Fruit fly (Drosophila melanogaster) whole organism, embryonic: ENCODE results near the gene CG9970.

Experiments
- Ada2b ChIP-seq: fragments of 200-800 bp; sonication (Bioruptor generic); IDR thresholded peaks from 2 replicates; pipeline ENCODE4 v1.3.6; 2022; ENCODE audit warnings: missing biosample characterization, missing genetic modification characterization
- Aef1 ChIP-seq: fragments of 200-800 bp; sonication (Bioruptor generic); IDR thresholded peaks from 3 replicates; pipeline ENCODE4 v1.3.6; 2022; ENCODE audit warnings: missing biosample characterization, missing genetic modification characterization
- B-H2 ChIP-seq: fragments of 200-800 bp; sonication (Bioruptor generic); optimal IDR thresholded peaks from 2 replicates; lab custom pipeline; 2018; ENCODE audit warnings: missing biosample characterization, mild to moderate bottlenecking, missing genetic modification characterization
- Bdp1 ChIP-seq: fragments of 200-800 bp; sonication (Bioruptor generic); optimal IDR thresholded peaks from 3 replicates; lab custom pipeline; 2016; ENCODE audit warnings: missing biosample characterization, missing genetic modification characterization
- Bgb ChIP-seq: fragments of 200-800 bp; sonication (Bioruptor generic); IDR thresholded peaks from 2 replicates; pipeline ENCODE4 v1.3.6; 2022; ENCODE audit warnings: missing biosample characterization, missing genetic modification characterization; ENCODE audit not compliant: partially characterized antibody
- CG11696 ChIP-seq: fragments of 200-800 bp; sonication (Bioruptor generic); IDR thresholded peaks from 2 replicates; pipeline ENCODE4 v1.3.6; 2022; ENCODE audit warnings: missing biosample characterization, missing genetic modification characterization
- CG12391 ChIP-seq: fragments of 200-800 bp; sonication (Bioruptor generic); optimal IDR thresholded peaks from 3 replicates; lab custom pipeline; 2018; ENCODE audit warnings: missing biosample characterization, mild to moderate bottlenecking, missing genetic modification characterization, moderate library complexity
- CG14667 ChIP-seq: fragments of 200-800 bp; sonication (Bioruptor generic); IDR thresholded peaks from 2 replicates; pipeline ENCODE4 v1.3.6; 2022; ENCODE audit warnings: missing biosample characterization, missing genetic modification characterization
- CG15269 ChIP-seq: fragments of 200-800 bp; sonication (Bioruptor generic); optimal IDR thresholded peaks from 2 replicates; lab custom pipeline; 2018; ENCODE audit warnings: missing biosample characterization, mild to moderate bottlenecking, missing genetic modification characterization, moderate library complexity
- CG1529 ChIP-seq: fragments of 200-800 bp; sonication (Bioruptor generic); optimal IDR thresholded peaks from 3 replicates; lab custom pipeline; 2018; ENCODE audit warnings: missing biosample characterization, missing genetic modification characterization
- CG17802 ChIP-seq: fragments of 200-800 bp; sonication (Bioruptor generic); optimal IDR thresholded peaks from 2 replicates; lab custom pipeline; 2018; ENCODE audit warnings: missing biosample characterization, mild to moderate bottlenecking, missing genetic modification characterization, moderate library complexity
- CG17829 ChIP-seq: fragments of 200-800 bp; optimal IDR thresholded peaks from 2 replicates; lab custom pipeline; 2019; ENCODE audit warnings: missing biosample characterization, mild to moderate bottlenecking, missing genetic modification characterization, moderate library complexity
- CG17912 ChIP-seq: fragments of 200-800 bp; sonication (Bioruptor generic); optimal IDR thresholded peaks from 2 replicates; lab custom pipeline; 2018; ENCODE audit warnings: missing biosample characterization, mild to moderate bottlenecking, missing genetic modification characterization
- CG1792 ChIP-seq: fragments of 200-800 bp; sonication (Bioruptor generic); optimal IDR thresholded peaks from 2 replicates; lab custom pipeline; 2016; ENCODE audit warnings: missing biosample characterization, missing genetic modification characterization
- CG18476 ChIP-seq: fragments of 200-800 bp; sonication (Bioruptor generic); optimal IDR thresholded peaks from 2 replicates; lab custom pipeline; 2016; ENCODE audit warnings: missing biosample characterization, mild to moderate bottlenecking, missing genetic modification characterization
- CG2199 ChIP-seq: fragments of 200-800 bp; sonication (Bioruptor generic); IDR thresholded peaks from 3 replicates; pipeline ENCODE4 v1.3.6; 2022; ENCODE audit warnings: missing biosample characterization, missing genetic modification characterization
- CG31365 ChIP-seq: fragments of 200-800 bp; sonication (Bioruptor generic); optimal IDR thresholded peaks from 2 replicates; lab custom pipeline; 2018; ENCODE audit warnings: missing biosample characterization, mild to moderate bottlenecking, missing genetic modification characterization
- CG32772 ChIP-seq: fragments of 200-800 bp; sonication (Bioruptor generic); IDR thresholded peaks from 2 replicates; pipeline ENCODE4 v1.3.6; 2022; ENCODE audit warnings: missing biosample characterization, missing genetic modification characterization
- CG34376 ChIP-seq: fragments of 200-800 bp; sonication (Bioruptor generic); optimal IDR thresholded peaks from 2 replicates; lab custom pipeline; 2018; ENCODE audit warnings: missing biosample characterization, mild to moderate bottlenecking, missing genetic modification characterization
- CG42726 ChIP-seq: fragments of 200-800 bp; sonication (Bioruptor generic); IDR thresholded peaks from 2 replicates; pipeline ENCODE4 v1.3.6; 2022; ENCODE audit warnings: missing biosample characterization, missing genetic modification characterization; ENCODE audit not compliant: partially characterized antibody
- CG4328 ChIP-seq: fragments of 200-800 bp; sonication (Bioruptor generic); optimal IDR thresholded peaks from 3 replicates; lab custom pipeline; 2017; ENCODE audit warnings: missing biosample characterization, missing genetic modification reagents, missing genetic modification characterization
- CG6854 ChIP-seq: fragments of 200-800 bp; sonication (Bioruptor generic); optimal IDR thresholded peaks from 3 replicates; lab custom pipeline; 2017; ENCODE audit warnings: missing biosample characterization, mild to moderate bottlenecking, missing genetic modification characterization
- CG8359 ChIP-seq: fragments of 200-800 bp; sonication (Bioruptor generic); optimal IDR thresholded peaks from 2 replicates; lab custom pipeline; 2017; ENCODE audit warnings: missing biosample characterization, mild to moderate bottlenecking, missing genetic modification characterization, borderline replicate concordance
- CG8478 ChIP-seq: fragments of >200 bp; optimal IDR thresholded peaks from 2 replicates; lab custom pipeline; 2018
- CTCF ChIP-seq: fragments of 200-800 bp; sonication (Bioruptor generic); optimal IDR thresholded peaks from 2 replicates; lab custom pipeline; 2017; ENCODE audit warnings: missing biosample characterization, mild to moderate bottlenecking, missing genetic modification characterization, moderate library complexity
- D19B ChIP-seq: fragments of 200-800 bp; sonication (Bioruptor generic); optimal IDR thresholded peaks from 2 replicates; lab custom pipeline; 2017; ENCODE audit warnings: missing biosample characterization, mild to moderate bottlenecking, missing genetic modification characterization
- Dek ChIP-seq: fragments of 200-800 bp; sonication (Bioruptor generic); optimal IDR thresholded peaks from 3 replicates; lab custom pipeline; 2019; ENCODE audit warnings: missing biosample characterization, mild to moderate bottlenecking, missing genetic modification characterization, moderate library complexity
- Dp ChIP-seq: fragments of 200-800 bp; sonication (Bioruptor generic); optimal IDR thresholded peaks from 2 replicates; lab custom pipeline; 2018; ENCODE audit warnings: missing biosample characterization, mild to moderate bottlenecking, missing genetic modification characterization, moderate library complexity
- Ets65A ChIP-seq: fragments of 200-800 bp; sonication (Bioruptor generic); peaks from one replicate; lab custom pipeline; 2016; ENCODE audit warnings: missing biosample characterization, missing genetic modification characterization
- Lhr ChIP-seq: fragments of 200-800 bp; sonication (Bioruptor generic); optimal IDR thresholded peaks from 3 replicates; lab custom pipeline; 2017; ENCODE audit warnings: mild to moderate bottlenecking, missing biosample characterization, missing genetic modification reagents, missing genetic modification characterization
- Meics ChIP-seq: fragments of 200-800 bp; sonication (Bioruptor generic); optimal IDR thresholded peaks from 2 replicates; lab custom pipeline; 2017; ENCODE audit warnings: missing biosample characterization, mild to moderate bottlenecking, missing genetic modification characterization
- NC2α ChIP-seq: fragments of 200-800 bp; sonication (Bioruptor generic); optimal IDR thresholded peaks from 2 replicates; lab custom pipeline; 2016; ENCODE audit warnings: missing biosample characterization, missing genetic modification characterization
- NfI ChIP-seq: fragments of 200-800 bp; sonication (Bioruptor generic); optimal IDR thresholded peaks from 3 replicates; lab custom pipeline; 2018; ENCODE audit warnings: missing biosample characterization, mild to moderate bottlenecking, missing genetic modification characterization, moderate library complexity
- Optix ChIP-seq: fragments of 200-800 bp; sonication (Bioruptor generic); IDR thresholded peaks from 3 replicates; pipeline ENCODE4 v1.3.6; 2022; ENCODE audit warnings: missing biosample characterization, missing genetic modification characterization
- Ravus ChIP-seq: fragments of 200-800 bp; sonication (Bioruptor generic); IDR thresholded peaks from 2 replicates; pipeline ENCODE4 v1.3.6; 2022; ENCODE audit warnings: missing biosample characterization, missing genetic modification characterization
- Ssrp ChIP-seq: fragments of 200-800 bp; sonication (Bioruptor generic); optimal IDR thresholded peaks from 2 replicates; lab custom pipeline; 2018; ENCODE audit warnings: missing biosample characterization, mild to moderate bottlenecking, missing genetic modification characterization, moderate library complexity
- amos ChIP-seq: fragments of 200-800 bp; sonication (Bioruptor generic); IDR thresholded peaks from 2 replicates; pipeline ENCODE4 v1.3.6; 2022; ENCODE audit warnings: missing biosample characterization, missing genetic modification characterization; ENCODE audit not compliant: partially characterized antibody
- ap ChIP-seq: fragments of 200-800 bp; sonication (Bioruptor generic); IDR thresholded peaks from 2 replicates; pipeline ENCODE4 v1.3.6; 2022; ENCODE audit warnings: missing biosample characterization, missing genetic modification characterization
- bowl ChIP-seq: fragments of 200-800 bp; sonication (Bioruptor generic); IDR thresholded peaks from 2 replicates; pipeline ENCODE4 v1.3.6; 2022; ENCODE audit warnings: missing biosample characterization, missing genetic modification characterization
- chinmo ChIP-seq: fragments of 200-800 bp; sonication (Bioruptor generic); IDR thresholded peaks from 4 replicates; pipeline ENCODE4 v1.3.6; 2022; ENCODE audit warnings: missing biosample characterization, missing genetic modification characterization; ENCODE audit not compliant: partially characterized antibody
- gem ChIP-seq: fragments of 200-800 bp; sonication (Bioruptor generic); optimal IDR thresholded peaks from 2 replicates; lab custom pipeline; 2019; ENCODE audit warnings: missing biosample characterization, mild to moderate bottlenecking, missing genetic modification characterization, moderate library complexity
- ham ChIP-seq: fragments of 200-800 bp; sonication (Bioruptor generic); IDR thresholded peaks from 2 replicates; pipeline ENCODE4 v1.3.6; 2022; ENCODE audit warnings: missing biosample characterization, missing genetic modification characterization
- jigr1 ChIP-seq: fragments of 200-800 bp; sonication (Bioruptor generic); IDR thresholded peaks from 3 replicates; pipeline ENCODE4 v1.3.6; 2022; ENCODE audit warnings: missing biosample characterization, missing genetic modification characterization
- knrl ChIP-seq: fragments of 200-800 bp; sonication (Bioruptor generic); IDR thresholded peaks from 3 replicates; pipeline ENCODE4 v1.3.6; 2022; ENCODE audit warnings: missing biosample characterization, missing genetic modification characterization; ENCODE audit not compliant: partially characterized antibody
- lola ChIP-seq, 3 experiments: fragments of >200 bp in 2 of 3; fragments of 200-800 bp in 1 of 3; sonication (Bioruptor generic) in 1 of 3; optimal IDR thresholded peaks; 2 replicates each; lab custom pipeline; 2017 to 2019; ENCODE audit warnings: missing biosample characterization in 3 of 3, missing genetic modification characterization in 3 of 3, mild to moderate bottlenecking in 1 of 3, moderate library complexity in 1 of 3
- pho ChIP-seq: fragments of 200-800 bp; sonication (Bioruptor generic); optimal IDR thresholded peaks from 2 replicates; lab custom pipeline; 2016; ENCODE audit warnings: missing biosample characterization, missing genetic modification characterization
- pita ChIP-seq: fragments of 200-800 bp; sonication (Bioruptor generic); optimal IDR thresholded peaks from 2 replicates; lab custom pipeline; 2017; ENCODE audit warnings: missing biosample characterization, mild to moderate bottlenecking, missing genetic modification characterization
- ranshi ChIP-seq: fragments of 200-800 bp; sonication (Bioruptor generic); IDR thresholded peaks from 2 replicates; pipeline ENCODE4 v1.3.6; 2022; ENCODE audit warnings: missing biosample characterization, missing genetic modification characterization
- repo ChIP-seq: fragments of 200-800 bp; sonication (Bioruptor generic); optimal IDR thresholded peaks from 2 replicates; lab custom pipeline; 2016; ENCODE audit warnings: missing biosample characterization, missing genetic modification characterization
- stwl ChIP-seq: fragments of 200-800 bp; sonication (Bioruptor generic); optimal IDR thresholded peaks from 3 replicates; lab custom pipeline; 2018; ENCODE audit warnings: missing biosample characterization, mild to moderate bottlenecking, missing genetic modification characterization, moderate library complexity
- trem ChIP-seq: fragments of 200-800 bp; optimal IDR thresholded peaks from 3 replicates; lab custom pipeline; 2019; ENCODE audit warnings: missing biosample characterization, mild to moderate bottlenecking, missing genetic modification characterization, moderate library complexity
- unpg ChIP-seq: fragments of 200-800 bp; sonication (Bioruptor generic); optimal IDR thresholded peaks from 3 replicates; lab custom pipeline; 2018; ENCODE audit warnings: missing biosample characterization, mild to moderate bottlenecking, missing genetic modification characterization, moderate library complexity

The CG9970 gene

DNA sequence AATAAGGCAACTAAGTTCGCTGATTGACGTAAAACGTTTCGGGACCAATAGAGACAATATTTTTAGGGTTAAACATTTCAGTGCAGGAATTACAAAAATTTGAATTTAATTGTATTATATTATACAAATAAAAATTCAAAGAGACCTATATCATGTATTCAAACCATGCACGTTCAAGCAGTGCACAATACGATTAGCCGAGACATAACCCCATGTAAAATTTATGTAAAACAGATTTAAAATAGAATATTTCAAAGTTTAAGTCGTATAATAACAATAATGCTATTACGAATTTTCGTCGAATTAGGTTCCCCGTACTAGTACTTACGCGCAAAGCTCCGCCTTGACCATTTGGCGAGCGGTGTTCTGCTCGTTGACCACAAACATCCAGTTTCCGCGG, 30.9 kb downstream of the CG9970 start:
- TF ChIP-seq B-H2 (GFP tag; lab: Kevin White, UChicago) (no peak), chinmo (GFP tag; lab: Robert Waterston, UW) (no peak), stwl (tag; lab: Kevin White, UChicago) (peak; percentile 45), CG8359 (GFP tag; lab: Kevin White, UChicago) (peak; percentile 28), Ada2b (GFP tag; lab: Robert Waterston, UW) (no peak), CG8478 (lab: Kevin White, UChicago) (peak; percentile 58), CTCF (GFP tag; lab: Kevin White, UChicago) (peak; percentile 79), CG1792 (GFP tag; lab: Kevin White, UChicago) (no peak), CG1529 (GFP tag; lab: Kevin White, UChicago) (no peak), CG31365 (tag; lab: Kevin White, UChicago) (peak; percentile 88), CG34376 (GFP tag; lab: Kevin White, UChicago) (no peak), CG32772 (no peak), ap (no peak), CG12391 (no peak), CG2199 (GFP tag; lab: Robert Waterston, UW) (peak; percentile 94), CG17802 (tag; lab: Kevin White, UChicago) (no peak), repo (no peak), NC2α (GFP tag; lab: Kevin White, UChicago) (no peak), Dek (tag; lab: Kevin White, UChicago) (no peak), CG14667 (GFP tag; lab: Robert Waterston, UW) (no peak), jigr1 (GFP tag; lab: Robert Waterston, UW) (0 out of 3 replicates have a peak, but pooled peaks have one; percentile 12), pho (GFP tag; lab: Kevin White, UChicago) (no peak), Bdp1 (GFP tag; lab: Kevin White, UChicago) (no peak), Ets65A (GFP tag; lab: Kevin White, UChicago) (peak; percentile 7), ham (GFP tag; lab: Robert Waterston, UW) (no peak), unpg (GFP tag; lab: Kevin White, UChicago) (no peak), Meics (no peak), Lhr (GFP tag; lab: Kevin White, UChicago) (peak; percentile 9), ranshi (GFP tag; lab: Robert Waterston, UW) (no peak), Bgb (GFP tag; lab: Robert Waterston, UW) (no peak), Dp (GFP tag; lab: Kevin White, UChicago) (peak; percentile 17), bowl (no peak), lola (GFP tag; optimal IDR thresholded peaks at IDR 0.05; lab: Kevin White, UChicago) (no peak), gem (tag; lab: Kevin White, UChicago) (no peak), pita (GFP tag; lab: Kevin White, UChicago) (peak; percentile 72), CG17912 (no peak), CG15269 (tag; lab: Kevin White, UChicago) (no peak), CG4328 (GFP tag; lab: Kevin White, UChicago) (no peak), CG18476 (no peak), CG42726 (GFP tag; lab: Robert Waterston, UW) (peak; percentile 59; the same call in 1 of the 2 replicates), CG6854 (GFP tag; lab: Kevin White, UChicago) (no peak), CG11696 (GFP tag; lab: Robert Waterston, UW) (no peak), NfI (GFP tag; lab: Kevin White, UChicago) (no peak), knrl (GFP tag; lab: Robert Waterston, UW) (peak; percentile 19; the same call in 1 of the 3 replicates), amos (GFP tag; lab: Robert Waterston, UW) (peak; percentile 32; the same call in 1 of the 2 replicates), Ssrp (tag; lab: Kevin White, UChicago) (peak; percentile 20), trem (tag; lab: Kevin White, UChicago) (no peak), Aef1 (GFP tag; lab: Robert Waterston, UW) (no peak), D19B (GFP tag; lab: Kevin White, UChicago) (no peak), Ravus (GFP tag; lab: Robert Waterston, UW) (no peak), CG17829 (tag; lab: Kevin White, UChicago) (no peak), Optix (GFP tag; lab: Robert Waterston, UW) (no peak)
